Worm (Caenorhabditis elegans): ENCODE results near the gene T24A6.17.

The T24A6.17 gene

DNA sequence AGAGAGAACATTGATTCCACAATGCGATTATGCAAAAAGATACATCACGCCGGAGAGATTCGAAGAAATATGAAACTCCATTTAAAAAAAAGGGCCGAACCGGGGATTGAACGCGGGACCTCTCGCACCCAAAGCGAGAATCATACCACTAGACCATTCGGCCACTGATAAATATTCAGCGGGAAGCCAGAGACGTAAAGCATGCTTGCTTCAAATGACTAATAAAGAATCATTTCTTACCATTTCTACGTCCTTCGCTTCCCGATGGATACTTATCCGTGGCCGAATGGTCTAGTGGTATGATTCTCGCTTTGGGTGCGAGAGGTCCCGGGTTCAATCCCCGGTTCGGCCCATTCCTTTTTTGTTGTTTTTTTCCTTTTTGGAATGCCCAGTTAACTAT is 24.0 kb upstream of the T24A6.17 start (continued):
- no peak for TF ChIP-seq F22D6.2 (tag; optimal IDR thresholded peaks at IDR 0.05)
- no peak for TF ChIP-seq hlh-12 (tag; optimal IDR thresholded peaks at IDR 0.05)
- no peak for TF ChIP-seq him-1 (tag; optimal IDR thresholded peaks at IDR 0.05)
- peak; percentile 60 for TF ChIP-seq rpc-1 (optimal IDR thresholded peaks at IDR 0.05)
- peak; percentile 75 for TF ChIP-seq rpc-1 (tag; optimal IDR thresholded peaks at IDR 0.05)
- no peak for TF ChIP-seq ceh-79 (tag; optimal IDR thresholded peaks at IDR 0.05)
- no peak for TF ChIP-seq ztf-28 (GFP tag; IDR thresholded peaks at IDR 0.05)
- no peak for TF ChIP-seq attf-5 (GFP tag; optimal IDR thresholded peaks at IDR 0.05)
- no peak for TF ChIP-seq B0035.1 (tag; optimal IDR thresholded peaks at IDR 0.05)
- no peak for TF ChIP-seq K12H6.12 (tag; optimal IDR thresholded peaks at IDR 0.05)
- no peak for TF ChIP-seq egl-18 (GFP tag; IDR thresholded peaks at IDR 0.05)
- no peak for TF ChIP-seq aptf-3 (GFP tag; IDR thresholded peaks at IDR 0.05)
- no peak for TF ChIP-seq Y53G8AR.9 (GFP tag; conservative IDR thresholded peaks at IDR 0.05)
- TF ChIP-seq bed-1 (GFP tag; IDR thresholded peaks at IDR 0.05): no peak
- no peak for TF ChIP-seq ztf-18 (tag; optimal IDR thresholded peaks at IDR 0.05)
- TF ChIP-seq F52B5.7 (tag; optimal IDR thresholded peaks at IDR 0.05): no peak
- TF ChIP-seq snpc-1.3 (tag; optimal IDR thresholded peaks at IDR 0.05; ENCODE audit: insufficient read depth): peak; percentile 10
- no peak for TF ChIP-seq nfya-1 (tag; optimal IDR thresholded peaks at IDR 0.05; ENCODE audit: borderline replicate concordance, insufficient read depth)
- TF ChIP-seq pbrm-1 (GFP tag; IDR thresholded peaks at IDR 0.05): no peak
- TF ChIP-seq F57A8.1 (GFP tag; optimal IDR thresholded peaks at IDR 0.05): no peak
- no peak for TF ChIP-seq mxl-1 (tag; optimal IDR thresholded peaks at IDR 0.05)
- no peak for TF ChIP-seq lin-40 (tag; optimal IDR thresholded peaks at IDR 0.05)
- TF ChIP-seq madf-8 (GFP tag; conservative IDR thresholded peaks at IDR 0.05): 0 out of 2 replicates have a peak, but pooled peaks have one; percentile 5
- no peak for TF ChIP-seq dox-1 (GFP tag; IDR thresholded peaks at IDR 0.05)
- TF ChIP-seq snpc-4 (GFP tag; optimal IDR thresholded peaks at IDR 0.05): no peak
- no peak for TF ChIP-seq snpc-4 (tag; optimal IDR thresholded peaks at IDR 0.05)
- TF ChIP-seq attf-6 (GFP tag; IDR thresholded peaks at IDR 0.05): no peak
- TF ChIP-seq fkh-3 (tag; optimal IDR thresholded peaks at IDR 0.05): no peak
- no peak for TF ChIP-seq somi-1 (GFP tag; optimal IDR thresholded peaks at IDR 0.05)
- peak; percentile 5 for TF ChIP-seq ZK185.1 (tag; optimal IDR thresholded peaks at IDR 0.05; ENCODE audit: poor library complexity, severe bottlenecking)
- no peak for TF ChIP-seq snpc-1.1 (tag; optimal IDR thresholded peaks at IDR 0.05; ENCODE audit: insufficient read depth)
- TF ChIP-seq egrh-3 (GFP tag; IDR thresholded peaks at IDR 0.05): no peak
- TF ChIP-seq ceh-27 (GFP tag; optimal IDR thresholded peaks at IDR 0.05): no peak
- TF ChIP-seq ztf-3 (GFP tag; optimal IDR thresholded peaks at IDR 0.05): no peak
- TF ChIP-seq ceh-100 (GFP tag; IDR thresholded peaks at IDR 0.05): no peak
- TF ChIP-seq F49E8.2 (tag; optimal IDR thresholded peaks at IDR 0.05; ENCODE audit: insufficient read depth): no peak
- no peak for TF ChIP-seq K11D2.4 (GFP tag; IDR thresholded peaks at IDR 0.05)
- no peak for TF ChIP-seq Y79H2A.3 (GFP tag; conservative IDR thresholded peaks at IDR 0.05)
- TF ChIP-seq Y53F4B.3 (GFP tag; IDR thresholded peaks at IDR 0.05): no peak
- peak; percentile 69; the same call in 1 of the 2 replicates for TF ChIP-seq ztf-25 (GFP tag; IDR thresholded peaks at IDR 0.05)
- TF ChIP-seq lir-1 (GFP tag; conservative IDR thresholded peaks at IDR 0.05): no peak
- TF ChIP-seq C17E4.6 (GFP tag; IDR thresholded peaks at IDR 0.05): 0 out of 2 replicates have a peak, but pooled peaks have one; percentile 38
- TF ChIP-seq ztf-6 (GFP tag; IDR thresholded peaks at IDR 0.05): no peak
- TF ChIP-seq nhr-90 (tag; optimal IDR thresholded peaks at IDR 0.05): peak; percentile 28
- TF ChIP-seq chd-7 (tag; optimal IDR thresholded peaks at IDR 0.05): no peak
- TF ChIP-seq T07F8.4 (tag; optimal IDR thresholded peaks at IDR 0.05): no peak
- TF ChIP-seq hlh-26 (GFP tag; conservative IDR thresholded peaks at IDR 0.05): no peak
- no peak for TF ChIP-seq nhr-80 (tag; optimal IDR thresholded peaks at IDR 0.05)
- TF ChIP-seq atf-7 (tag; optimal IDR thresholded peaks at IDR 0.05): no peak
- TF ChIP-seq pha-4 (tag; optimal IDR thresholded peaks at IDR 0.05): no peak
